Fruit fly (Drosophila melanogaster): ENCODE measurements around the gene ome.

- TF ChIP-seq Snoo (tag; optimal IDR thresholded peaks at IDR 0.05) (no peak), Ets98B (GFP tag; IDR thresholded peaks at IDR 0.05) (no peak; the same call in 1 of the 2 replicates), CG8301 (tag; optimal IDR thresholded peaks at IDR 0.05) (no peak), CG4496 (GFP tag; IDR thresholded peaks at IDR 0.05) (0 out of 3 replicates have a peak, but pooled peaks have one; percentile 7), CG15710 (tag; optimal IDR thresholded peaks at IDR 0.05) (no peak), CG9948 (tag; optimal IDR thresholded peaks at IDR 0.05) (no peak), EcR (GFP tag; optimal IDR thresholded peaks at IDR 0.05) (no peak), D1 (tag; optimal IDR thresholded peaks at IDR 0.05) (no peak), rn (GFP tag; IDR thresholded peaks at IDR 0.05) (0 out of 2 replicates have a peak, but pooled peaks have one; percentile 20), Pif1A (GFP tag; optimal IDR thresholded peaks at IDR 0.05) (no peak), CG32121 (GFP tag; IDR thresholded peaks at IDR 0.05) (peak; percentile 54; the same call in 1 of the 2 replicates), Pif1B (GFP tag; optimal IDR thresholded peaks at IDR 0.05) (no peak)
Observed at dm6 chr3L:14775711-14776660, 103.3 kb downstream of the ome start, which contains the start of gene mop.
